Fruit fly (Drosophila melanogaster): ENCODE measurements around the gene CG3744.

Gene CG3744

dm6 chr3R:24850420-24850819 is 26.0 kb downstream of the CG3744 start, which contains the start of gene CG7006 (continued):
- TF ChIP-seq CG9932 (GFP tag; IDR thresholded peaks at IDR 0.05): peak; percentile 96
- no peak for TF ChIP-seq CG12219 (GFP tag; optimal IDR thresholded peaks at IDR 0.05)
- TF ChIP-seq Myb (GFP tag; optimal IDR thresholded peaks at IDR 0.05): peak; percentile 95
- no peak for TF ChIP-seq CG15601 (tag; optimal IDR thresholded peaks at IDR 0.05)
- TF ChIP-seq gt (GFP tag; IDR thresholded peaks at IDR 0.05): no peak; the same call in 1 of the 2 replicates
- TF ChIP-seq fu2 (GFP tag; optimal IDR thresholded peaks at IDR 0.05): peak; percentile 76
- no peak for TF ChIP-seq CG15269 (tag; optimal IDR thresholded peaks at IDR 0.05)
- TF ChIP-seq pum (GFP tag; optimal IDR thresholded peaks at IDR 0.05): peak; percentile 58
- peak; percentile 58 for TF ChIP-seq wdn (GFP tag; IDR thresholded peaks at IDR 0.05)
- no peak for TF ChIP-seq Sox102F (GFP tag; optimal IDR thresholded peaks at IDR 0.05)
- TF ChIP-seq CG17612 (GFP tag; IDR thresholded peaks at IDR 0.05): peak; percentile 21; the same call in 1 of the 2 replicates
- peak; percentile 75 for TF ChIP-seq Scr (GFP tag; IDR thresholded peaks at IDR 0.05; ENCODE audit: partially characterized antibody)
- peak; percentile 89 for TF ChIP-seq Bgb (GFP tag; IDR thresholded peaks at IDR 0.05; ENCODE audit: partially characterized antibody)
- peak; percentile 78 for TF ChIP-seq CG12942 (GFP tag; optimal IDR thresholded peaks at IDR 0.05)
- TF ChIP-seq sqz (GFP tag; optimal IDR thresholded peaks at IDR 0.05): no peak
- TF ChIP-seq CG4328 (GFP tag; optimal IDR thresholded peaks at IDR 0.05): peak; percentile 46
- no peak for TF ChIP-seq Stat92E (GFP tag; optimal IDR thresholded peaks at IDR 0.05)
- no peak for TF ChIP-seq tll (GFP tag; optimal IDR thresholded peaks at IDR 0.05)
- TF ChIP-seq CG4424 (GFP tag; optimal IDR thresholded peaks at IDR 0.05): peak; percentile 65
- TF ChIP-seq D (optimal IDR thresholded peaks at IDR 0.05): no peak
- no peak for TF ChIP-seq D (GFP tag; optimal IDR thresholded peaks at IDR 0.05)
- TF ChIP-seq Rfx (GFP tag; IDR thresholded peaks at IDR 0.05): peak; percentile 93
- peak; percentile 55 for TF ChIP-seq dmrt11E (tag; optimal IDR thresholded peaks at IDR 0.05)
- no peak for TF ChIP-seq Deaf1 (tag; optimal IDR thresholded peaks at IDR 0.05)
- no peak for TF ChIP-seq CG11696 (GFP tag; IDR thresholded peaks at IDR 0.05)
- TF ChIP-seq CG6791 (GFP tag; IDR thresholded peaks at IDR 0.05; ENCODE audit: partially characterized antibody): peak; percentile 88
- no peak for TF ChIP-seq pros (GFP tag; optimal IDR thresholded peaks at IDR 0.05)
- TF ChIP-seq CG2875 (GFP tag; optimal IDR thresholded peaks at IDR 0.05): no peak
- peak; percentile 15 for TF ChIP-seq p53 (GFP tag; optimal IDR thresholded peaks at IDR 0.05)
- no peak for TF ChIP-seq grn (GFP tag; optimal IDR thresholded peaks at IDR 0.05)
- peak; percentile 67 for TF ChIP-seq slou (GFP tag; optimal IDR thresholded peaks at IDR 0.05)
- 0 out of 2 replicates have a peak, but pooled peaks have one; percentile 28 for TF ChIP-seq aop (GFP tag; IDR thresholded peaks at IDR 0.05)
- no peak for TF ChIP-seq ash1 (GFP tag; optimal IDR thresholded peaks at IDR 0.05)
- TF ChIP-seq CG13123 (GFP tag; optimal IDR thresholded peaks at IDR 0.05): peak; percentile 50
- no peak for TF ChIP-seq CG8089 (GFP tag; optimal IDR thresholded peaks at IDR 0.05)
- TF ChIP-seq CG17359 (tag; optimal IDR thresholded peaks at IDR 0.05): peak; percentile 48
- TF ChIP-seq odd (GFP tag; optimal IDR thresholded peaks at IDR 0.05): no peak
- peak; percentile 69 for TF ChIP-seq Side (GFP tag; optimal IDR thresholded peaks at IDR 0.05)
- TF ChIP-seq Hey (tag; optimal IDR thresholded peaks at IDR 0.05): no peak
- peak; percentile 79 for TF ChIP-seq CG11247 (GFP tag; IDR thresholded peaks at IDR 0.05)
- TF ChIP-seq HLHmδ (GFP tag; optimal IDR thresholded peaks at IDR 0.05): no peak
- TF ChIP-seq CG12659 (GFP tag; optimal IDR thresholded peaks at IDR 0.05): peak; percentile 82
- TF ChIP-seq HLH4C (GFP tag; IDR thresholded peaks at IDR 0.05; ENCODE audit: partially characterized antibody): peak; percentile 73
- TF ChIP-seq otp (GFP tag; IDR thresholded peaks at IDR 0.05): 0 out of 3 replicates have a peak, but pooled peaks have one; percentile 18
- TF ChIP-seq Atf6 (GFP tag; IDR thresholded peaks at IDR 0.05): peak; percentile 52
- peak; percentile 70 for TF ChIP-seq CG9817 (tag; optimal IDR thresholded peaks at IDR 0.05)
- TF ChIP-seq Trl (optimal IDR thresholded peaks at IDR 0.05): no peak
- TF ChIP-seq Trl (GFP tag; optimal IDR thresholded peaks at IDR 0.05): peak; percentile 82
- peak in 1 of 2 experiments; percentile 41 for TF ChIP-seq crp (GFP tag; optimal IDR thresholded peaks at IDR 0.05)
- 0 out of 2 replicates have a peak, but pooled peaks have one; percentile 54 for TF ChIP-seq nerfin-2 (GFP tag; IDR thresholded peaks at IDR 0.05; ENCODE audit: partially characterized antibody)

All from whole organism, embryonic.